Fruit fly (Drosophila melanogaster) whole organism, embryonic: ENCODE measurements around the gene waw.
A peak's percentile ranks its signal among the peaks of the same experiment; 100 is the strongest.

Experiments
- Asciz ChIP-seq: fragments of 200-800 bp; sonication (Bioruptor generic); optimal IDR thresholded peaks from 2 replicates; lab custom pipeline; 2017; ENCODE audit warnings: missing biosample characterization, mild to moderate bottlenecking, missing genetic modification characterization, missing genetic modification reagents
- Atf3 ChIP-seq: fragments of 200-800 bp; sonication (Bioruptor generic); optimal IDR thresholded peaks from 3 replicates; lab custom pipeline; 2016; ENCODE audit warnings: missing biosample characterization, missing genetic modification characterization
- Atf6 ChIP-seq: fragments of 200-800 bp; sonication (Bioruptor generic); IDR thresholded peaks from 2 replicates; pipeline ENCODE4 v1.3.6; 2022; ENCODE audit warnings: missing biosample characterization, missing genetic modification characterization
- CG10267 ChIP-seq: fragments of 200-800 bp; sonication (Bioruptor generic); optimal IDR thresholded peaks from 2 replicates; lab custom pipeline; 2018; ENCODE audit warnings: missing biosample characterization, mild to moderate bottlenecking, missing genetic modification characterization, moderate library complexity
- CG14014 ChIP-seq: fragments of 200-800 bp; sonication (Bioruptor generic); IDR thresholded peaks from 2 replicates; pipeline ENCODE4 v1.3.6; 2022; ENCODE audit warnings: missing biosample characterization, missing genetic modification characterization
- CG1529 ChIP-seq: fragments of 200-800 bp; sonication (Bioruptor generic); optimal IDR thresholded peaks from 3 replicates; lab custom pipeline; 2018; ENCODE audit warnings: missing biosample characterization, missing genetic modification characterization
- CG1602 ChIP-seq: fragments of 200-800 bp; sonication (Bioruptor generic); optimal IDR thresholded peaks from 3 replicates; lab custom pipeline; 2016; ENCODE audit warnings: missing biosample characterization, missing genetic modification characterization
- CG17829 ChIP-seq: fragments of 200-800 bp; optimal IDR thresholded peaks from 2 replicates; lab custom pipeline; 2019; ENCODE audit warnings: missing biosample characterization, mild to moderate bottlenecking, missing genetic modification characterization, moderate library complexity
- CG1832 ChIP-seq: fragments of 200-800 bp; sonication (Bioruptor generic); optimal IDR thresholded peaks from 2 replicates; lab custom pipeline; 2017; ENCODE audit warnings: missing biosample characterization, mild to moderate bottlenecking, missing genetic modification characterization, inconsistent platforms
- CG18619 ChIP-seq: fragments of 200-800 bp; sonication (Bioruptor generic); optimal IDR thresholded peaks from 3 replicates; lab custom pipeline; 2017; ENCODE audit warnings: missing biosample characterization, mild to moderate bottlenecking, missing genetic modification characterization
- CG4707 ChIP-seq: fragments of 200-800 bp; sonication (Bioruptor generic); optimal IDR thresholded peaks from 2 replicates; lab custom pipeline; 2018; ENCODE audit warnings: missing biosample characterization, mild to moderate bottlenecking, missing genetic modification characterization, moderate library complexity
- CG6272 ChIP-seq: fragments of 200-800 bp; sonication (Bioruptor generic); IDR thresholded peaks from 2 replicates; pipeline ENCODE4 v1.3.6; 2022; ENCODE audit warnings: missing biosample characterization, missing genetic modification characterization
- CG6689 ChIP-seq: fragments of 200-800 bp; sonication (Bioruptor generic); IDR thresholded peaks from 2 replicates; pipeline ENCODE4 v1.3.6; 2022; ENCODE audit warnings: missing biosample characterization, missing genetic modification characterization
- CG8290 ChIP-seq, 3 experiments: fragments of 200-800 bp; sonication (Bioruptor generic); optimal IDR thresholded peaks; 2 replicates each; lab custom pipeline; 2016 to 2019; ENCODE audit warnings: missing biosample characterization in 3 of 3, missing genetic modification characterization in 3 of 3, mild to moderate bottlenecking in 2 of 3, moderate library complexity in 1 of 3
- CG9727 ChIP-seq: fragments of 200-800 bp; sonication (Bioruptor generic); optimal IDR thresholded peaks from 3 replicates; lab custom pipeline; 2017; ENCODE audit warnings: missing biosample characterization, mild to moderate bottlenecking, missing genetic modification characterization
- CG9876 ChIP-seq: fragments of 200-800 bp; sonication (Bioruptor generic); optimal IDR thresholded peaks from 2 replicates; lab custom pipeline; 2016; ENCODE audit warnings: missing biosample characterization, missing genetic modification characterization
- CG9932 ChIP-seq: fragments of 200-800 bp; sonication (Bioruptor generic); IDR thresholded peaks from 2 replicates; pipeline ENCODE4 v1.3.6; 2022; ENCODE audit warnings: missing biosample characterization, missing genetic modification characterization
- Dbx ChIP-seq: fragments of 200-800 bp; sonication (Bioruptor generic); IDR thresholded peaks from 3 replicates; pipeline ENCODE4 v1.3.6; 2022; ENCODE audit warnings: missing biosample characterization, missing genetic modification characterization
- Dip3 ChIP-seq: fragments of 200-800 bp; sonication (Bioruptor generic); optimal IDR thresholded peaks from 3 replicates; lab custom pipeline; 2016; ENCODE audit warnings: missing biosample characterization, missing genetic modification characterization
- Eip74EF ChIP-seq, 2 experiments: fragments of 200-800 bp in 1 of 2; fragments of >200 bp in 1 of 2; sonication (Bioruptor generic) in 1 of 2; optimal IDR thresholded peaks; 2 replicates each; lab custom pipeline; 2017 to 2019; ENCODE audit warnings: missing biosample characterization in 2 of 2, missing genetic modification characterization in 2 of 2, mild to moderate bottlenecking in 1 of 2, moderate library complexity in 1 of 2
- HLH54F ChIP-seq: fragments of 200-800 bp; sonication (Bioruptor generic); optimal IDR thresholded peaks from 3 replicates; lab custom pipeline; 2016; ENCODE audit warnings: missing biosample characterization, missing genetic modification characterization
- Hmr ChIP-seq: fragments of 200-800 bp; sonication (Bioruptor generic); optimal IDR thresholded peaks from 3 replicates; lab custom pipeline; 2017; ENCODE audit warnings: mild to moderate bottlenecking, missing biosample characterization, missing genetic modification reagents, missing genetic modification characterization
- Hmx ChIP-seq: fragments of 200-800 bp; sonication (Bioruptor generic); optimal IDR thresholded peaks from 2 replicates; lab custom pipeline; 2016; ENCODE audit warnings: missing biosample characterization, missing genetic modification characterization
- Hr39 ChIP-seq: fragments of >200 bp; optimal IDR thresholded peaks from 2 replicates; lab custom pipeline; 2017
- Hsf ChIP-seq: fragments of 200-800 bp; sonication (Bioruptor generic); optimal IDR thresholded peaks from 3 replicates; lab custom pipeline; 2016; ENCODE audit warnings: missing biosample characterization, missing genetic modification characterization
- Kr ChIP-seq: fragments of 200-800 bp; sonication (Bioruptor generic); optimal IDR thresholded peaks from 2 replicates; lab custom pipeline; 2017; ENCODE audit warnings: missing biosample characterization, mild to moderate bottlenecking, missing genetic modification characterization
- MTF-1 ChIP-seq: fragments of 200-800 bp; sonication (Bioruptor generic); optimal IDR thresholded peaks from 2 replicates; lab custom pipeline; 2018; ENCODE audit warnings: missing biosample characterization, mild to moderate bottlenecking, missing genetic modification characterization, borderline replicate concordance
- Mes4 ChIP-seq: fragments of 200-800 bp; sonication (Bioruptor generic); optimal IDR thresholded peaks from 2 replicates; lab custom pipeline; 2016; ENCODE audit warnings: missing biosample characterization, missing genetic modification characterization
- Oaz ChIP-seq: fragments of 200-800 bp; sonication (Bioruptor generic); IDR thresholded peaks from 2 replicates; pipeline ENCODE4 v1.3.6; 2022; ENCODE audit warnings: missing biosample characterization, missing genetic modification characterization
- Oli ChIP-seq: fragments of 200-800 bp; sonication (Bioruptor generic); optimal IDR thresholded peaks from 2 replicates; lab custom pipeline; 2018; ENCODE audit warnings: missing biosample characterization, mild to moderate bottlenecking, missing genetic modification characterization, moderate library complexity
- Sox102F ChIP-seq: fragments of 200-800 bp; sonication (Bioruptor generic); optimal IDR thresholded peaks from 2 replicates; lab custom pipeline; 2018; ENCODE audit warnings: missing biosample characterization, mild to moderate bottlenecking, missing genetic modification characterization, moderate library complexity
- ab ChIP-seq: fragments of 200-800 bp; sonication (Bioruptor generic); optimal IDR thresholded peaks from 2 replicates; lab custom pipeline; 2016; ENCODE audit warnings: missing biosample characterization, missing genetic modification characterization
- ara ChIP-seq: fragments of 200-800 bp; sonication (Bioruptor generic); IDR thresholded peaks from 2 replicates; pipeline ENCODE4 v1.3.6; 2022; ENCODE audit warnings: missing biosample characterization, missing genetic modification characterization
- croc ChIP-seq: fragments of 200-800 bp; sonication (Bioruptor generic); conservative IDR thresholded peaks from 3 replicates; pipeline ENCODE4 v1.3.6; 2022; ENCODE audit warnings: missing biosample characterization, missing genetic modification characterization
- disco-r ChIP-seq: fragments of 200-800 bp; sonication (Bioruptor generic); optimal IDR thresholded peaks from 2 replicates; lab custom pipeline; 2016; ENCODE audit warnings: missing biosample characterization, missing genetic modification characterization
- dpn ChIP-seq, 2 experiments: fragments of 200-800 bp; sonication (Bioruptor generic); optimal IDR thresholded peaks; 3 replicates each; lab custom pipeline; 2016; ENCODE audit warnings: missing biosample characterization in 2 of 2, missing genetic modification characterization in 2 of 2
- fu2 ChIP-seq: fragments of 200-800 bp; sonication (Bioruptor generic); optimal IDR thresholded peaks from 2 replicates; lab custom pipeline; 2016; ENCODE audit warnings: missing biosample characterization, missing genetic modification characterization
- insv ChIP-seq, 2 experiments: fragments of 200-800 bp; sonication (Bioruptor generic); optimal IDR thresholded peaks; 3 replicates each; lab custom pipeline; 2016 to 2018; ENCODE audit warnings: missing biosample characterization in 2 of 2, missing genetic modification characterization in 2 of 2
- jigr1 ChIP-seq: fragments of 200-800 bp; sonication (Bioruptor generic); IDR thresholded peaks from 3 replicates; pipeline ENCODE4 v1.3.6; 2022; ENCODE audit warnings: missing biosample characterization, missing genetic modification characterization
- lola ChIP-seq, 3 experiments: fragments of >200 bp in 2 of 3; fragments of 200-800 bp in 1 of 3; sonication (Bioruptor generic) in 1 of 3; optimal IDR thresholded peaks; 2 replicates each; lab custom pipeline; 2017 to 2019; ENCODE audit warnings: missing biosample characterization in 3 of 3, missing genetic modification characterization in 3 of 3, mild to moderate bottlenecking in 1 of 3, moderate library complexity in 1 of 3
- nerfin-2 ChIP-seq: fragments of 200-800 bp; sonication (Bioruptor generic); IDR thresholded peaks from 2 replicates; pipeline ENCODE4 v1.3.6; 2022; ENCODE audit warnings: missing biosample characterization, missing genetic modification characterization; ENCODE audit not compliant: partially characterized antibody
- pb ChIP-seq: fragments of 200-800 bp; sonication (Bioruptor generic); optimal IDR thresholded peaks from 3 replicates; lab custom pipeline; 2016; ENCODE audit warnings: missing biosample characterization, missing genetic modification characterization
- sens-2 ChIP-seq: fragments of 200-800 bp; sonication (Bioruptor generic); IDR thresholded peaks from 2 replicates; pipeline ENCODE4 v1.3.6; 2022; ENCODE audit warnings: missing biosample characterization, missing genetic modification characterization
- tgo ChIP-seq: fragments of 200-800 bp; sonication (Bioruptor generic); IDR thresholded peaks from 3 replicates; pipeline ENCODE4 v1.3.6; 2022; ENCODE audit warnings: missing biosample characterization, missing genetic modification characterization
- tin ChIP-seq: fragments of 200-800 bp; sonication (Bioruptor generic); optimal IDR thresholded peaks from 3 replicates; lab custom pipeline; 2016; ENCODE audit warnings: missing biosample characterization, missing genetic modification characterization
- tll ChIP-seq, 2 experiments: fragments of 200-800 bp in 1 of 2; fragments of >200 bp in 1 of 2; sonication (Bioruptor generic) in 1 of 2; optimal IDR thresholded peaks; 2 replicates each; lab custom pipeline; 2017 to 2019; ENCODE audit warnings: missing biosample characterization in 2 of 2, missing genetic modification characterization in 2 of 2, mild to moderate bottlenecking in 1 of 2, moderate library complexity in 1 of 2
- tna ChIP-seq: fragments of 200-800 bp; sonication (Bioruptor generic); IDR thresholded peaks from 2 replicates; pipeline ENCODE4 v1.3.6; 2022; ENCODE audit warnings: missing biosample characterization, missing genetic modification characterization; ENCODE audit not compliant: partially characterized antibody
- wek ChIP-seq: fragments of 200-800 bp; sonication (Bioruptor generic); optimal IDR thresholded peaks from 3 replicates; lab custom pipeline; 2018; ENCODE audit warnings: missing biosample characterization, mild to moderate bottlenecking, missing genetic modification characterization, moderate library complexity
- yki ChIP-seq: fragments of >200 bp; optimal IDR thresholded peaks from 3 replicates; lab custom pipeline; 2018

waw gene

dm6 chrX:21367363-21368072 lies 4.7 kb downstream of the waw start:
- TF ChIP-seq CG1832 (GFP tag; lab: Kevin White, UChicago) (no peak), Asciz (GFP tag; lab: Kevin White, UChicago) (peak; percentile 98), Hmx (peak; percentile 87), insv (GFP tag; optimal IDR thresholded peaks at IDR 0.05; lab: Kevin White, UChicago) (peak; percentile 39 to 83), tin (GFP tag; lab: Kevin White, UChicago) (peak; percentile 98), Oli (tag; lab: Kevin White, UChicago) (peak; percentile 99), CG6689 (GFP tag; lab: Robert Waterston, UW) (peak; percentile 97), jigr1 (GFP tag; lab: Robert Waterston, UW) (peak; percentile 93), Mes4 (GFP tag; lab: Kevin White, UChicago) (peak; percentile 93), Dbx (GFP tag; lab: Robert Waterston, UW) (peak; percentile 97), CG1602 (peak; percentile 95), CG6272 (GFP tag; lab: Robert Waterston, UW) (peak; percentile 93), Atf3 (GFP tag; lab: Kevin White, UChicago) (peak; percentile 91), ara (peak; percentile 94), Atf6 (peak; percentile 97), Kr (no peak), wek (peak; percentile 84), dpn (GFP tag; optimal IDR thresholded peaks at IDR 0.05; lab: Kevin White, UChicago) (peak; percentile 97 to 98), Hsf (GFP tag; lab: Kevin White, UChicago) (peak; percentile 98), CG10267 (tag; lab: Kevin White, UChicago) (peak; percentile 92), ab (GFP tag; lab: Kevin White, UChicago) (peak; percentile 71), disco-r (GFP tag; lab: Kevin White, UChicago) (peak; percentile 94), Oaz (GFP tag; lab: Robert Waterston, UW) (peak; percentile 97), CG9727 (GFP tag; lab: Kevin White, UChicago) (peak; percentile 98), fu2 (GFP tag; lab: Kevin White, UChicago) (peak; percentile 96), HLH54F (peak; percentile 96), yki (lab: Kevin White, UChicago) (no peak), Hmr (GFP tag; lab: Kevin White, UChicago) (peak; percentile 98), CG9932 (GFP tag; lab: Robert Waterston, UW) (peak; percentile 97), nerfin-2 (GFP tag; lab: Robert Waterston, UW) (no peak), Eip74EF (GFP tag; optimal IDR thresholded peaks at IDR 0.05; lab: Kevin White, UChicago) (peak in 1 of 2 experiments; percentile 97), Dip3 (GFP tag; lab: Kevin White, UChicago) (peak; percentile 93), Hr39 (lab: Kevin White, UChicago) (no peak), CG9876 (GFP tag; lab: Kevin White, UChicago) (peak; percentile 88), CG8290 (GFP tag; optimal IDR thresholded peaks at IDR 0.05; lab: Kevin White, UChicago) (peak; percentile 90), CG8290 (tag; optimal IDR thresholded peaks at IDR 0.05; lab: Kevin White, UChicago) (peak; percentile 84 to 86), CG17829 (peak; percentile 97), sens-2 (GFP tag; lab: Robert Waterston, UW) (peak; percentile 84), CG1529 (GFP tag; lab: Kevin White, UChicago) (peak; percentile 97), tgo (GFP tag; lab: Robert Waterston, UW) (peak; percentile 97), CG4707 (GFP tag; lab: Kevin White, UChicago) (peak; percentile 99), MTF-1 (GFP tag; lab: Kevin White, UChicago) (peak; percentile 92), tna (GFP tag; lab: Robert Waterston, UW) (no peak), lola (GFP tag; optimal IDR thresholded peaks at IDR 0.05; lab: Kevin White, UChicago) (peak in 1 of 3 experiments; percentile 95), CG14014 (GFP tag; lab: Robert Waterston, UW) (peak; percentile 97), CG18619 (GFP tag; lab: Kevin White, UChicago) (peak; percentile 98), tll (GFP tag; optimal IDR thresholded peaks at IDR 0.05; lab: Kevin White, UChicago) (peak in 1 of 2 experiments; percentile 47), croc (peak; percentile 96), Sox102F (GFP tag; lab: Kevin White, UChicago) (peak; percentile 98), pb (GFP tag; lab: Kevin White, UChicago) (peak; percentile 95)
